Fruit fly (Drosophila melanogaster): ENCODE measurements around the gene synr.

The synr gene

DNA sequence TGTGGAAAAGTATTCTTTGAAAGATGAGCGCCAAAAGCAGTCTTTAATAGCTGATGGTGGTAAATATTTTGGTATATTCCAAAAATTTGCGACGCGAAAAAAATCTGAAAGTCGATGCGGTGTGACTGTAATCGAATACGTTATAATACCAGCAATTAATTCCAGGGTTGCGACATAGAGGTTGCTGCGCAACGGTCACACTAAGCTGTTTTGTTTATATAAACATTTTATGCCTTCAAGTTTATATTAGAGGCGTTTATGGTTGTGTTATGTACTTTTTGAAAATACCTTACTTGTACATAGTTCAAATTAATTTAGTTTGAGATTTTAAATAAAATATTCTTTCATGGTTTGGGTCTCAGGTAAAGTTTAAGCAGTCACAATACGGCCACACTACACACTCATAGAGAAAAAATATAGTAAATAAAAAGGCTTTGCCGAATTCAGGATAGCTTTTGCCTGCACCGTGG is 28.8 kb downstream of the synr start, which contains the start of gene CG14043:
Gene CG14043 (plus strand): TSS at position 374 of the 470 bp plus-strand sequence.
- TF ChIP-seq Mnt (GFP tag; optimal IDR thresholded peaks at IDR 0.05) (peak; percentile 72), toe (GFP tag; optimal IDR thresholded peaks at IDR 0.05) (no peak), bab1 (GFP tag; optimal IDR thresholded peaks at IDR 0.05) (peak; percentile 74), Hr96 (GFP tag; optimal IDR thresholded peaks at IDR 0.05) (no peak), CG5204 (GFP tag; optimal IDR thresholded peaks at IDR 0.05) (no peak), CG7045 (GFP tag; optimal IDR thresholded peaks at IDR 0.05) (no peak), tj (GFP tag; optimal IDR thresholded peaks at IDR 0.05) (peak; percentile 14), CG12768 (GFP tag; optimal IDR thresholded peaks at IDR 0.05) (no peak), pad (GFP tag; optimal IDR thresholded peaks at IDR 0.05) (peak; percentile 26), cnc (optimal IDR thresholded peaks at IDR 0.05) (no peak), CG14711 (tag; optimal IDR thresholded peaks at IDR 0.05) (peak; percentile 66), Clk (GFP tag; optimal IDR thresholded peaks at IDR 0.05) (no peak), Crg-1 (GFP tag; optimal IDR thresholded peaks at IDR 0.05) (peak; percentile 29), kay (GFP tag; ENCODE audit: borderline replicate concordance) (no peak), CG1620 (GFP tag; optimal IDR thresholded peaks at IDR 0.05) (peak; percentile 50), CG11617 (GFP tag; optimal IDR thresholded peaks at IDR 0.05) (peak; percentile 19), CG7101 (tag; optimal IDR thresholded peaks at IDR 0.05) (peak; percentile 25), CG33017 (tag; optimal IDR thresholded peaks at IDR 0.05) (no peak), cic (GFP tag; optimal IDR thresholded peaks at IDR 0.05) (peak; percentile 46), ovo (GFP tag; optimal IDR thresholded peaks at IDR 0.05) (no peak)

DNA sequence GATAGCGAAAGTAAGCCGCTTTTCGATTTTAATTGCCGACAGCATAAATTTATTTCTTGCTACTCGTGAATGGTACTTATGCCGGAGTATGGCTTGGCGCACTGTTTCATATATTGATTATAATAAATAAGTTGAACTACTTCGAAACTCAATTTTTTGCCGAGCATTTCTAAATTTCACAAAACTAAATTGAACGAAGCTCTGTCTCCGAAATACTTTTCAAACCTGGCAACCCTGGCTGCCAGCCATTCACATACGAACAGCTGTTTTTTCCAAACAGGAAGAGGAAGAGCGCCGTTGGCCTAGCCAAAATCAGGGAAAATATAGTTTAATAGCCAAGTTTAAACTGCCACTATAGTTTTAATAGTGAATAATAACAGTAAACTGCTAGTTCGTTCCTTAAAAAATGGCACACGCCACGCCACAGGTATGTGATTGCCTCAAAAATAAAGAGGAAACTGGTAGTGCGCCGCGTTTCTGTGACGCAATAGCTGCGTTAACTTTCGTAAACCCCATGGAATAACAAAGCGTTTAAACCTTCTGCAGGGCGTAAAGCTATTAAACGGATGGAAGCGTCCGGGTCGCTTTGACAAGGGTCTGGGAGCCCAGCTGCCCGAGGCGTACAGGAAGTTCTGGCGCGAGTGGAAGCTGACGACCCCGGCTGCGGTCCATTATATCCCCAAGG is 31.3 kb downstream of the synr start, which contains the start of gene mRpL28:
Gene mRpL28 (plus strand): TSS at position 246 of the 685 bp plus-strand sequence.
- TF ChIP-seq tj (GFP tag; optimal IDR thresholded peaks at IDR 0.05) = peak; percentile 2
- peak; percentile 65 for TF ChIP-seq bab1 (GFP tag; optimal IDR thresholded peaks at IDR 0.05)
- peak; percentile 15 for TF ChIP-seq CG7101 (tag; optimal IDR thresholded peaks at IDR 0.05)
- TF ChIP-seq kay (GFP tag; ENCODE audit: borderline replicate concordance) = no peak
- TF ChIP-seq Mnt (GFP tag; optimal IDR thresholded peaks at IDR 0.05) = peak; percentile 44
- TF ChIP-seq Clk (GFP tag; optimal IDR thresholded peaks at IDR 0.05) = no peak
- peak; percentile 94 for TF ChIP-seq CG14711 (tag; optimal IDR thresholded peaks at IDR 0.05)
- TF ChIP-seq CG5204 (GFP tag; optimal IDR thresholded peaks at IDR 0.05) = no peak
- peak; percentile 11 for TF ChIP-seq CG11617 (GFP tag; optimal IDR thresholded peaks at IDR 0.05)
- TF ChIP-seq toe (GFP tag; optimal IDR thresholded peaks at IDR 0.05) = no peak

DNA sequence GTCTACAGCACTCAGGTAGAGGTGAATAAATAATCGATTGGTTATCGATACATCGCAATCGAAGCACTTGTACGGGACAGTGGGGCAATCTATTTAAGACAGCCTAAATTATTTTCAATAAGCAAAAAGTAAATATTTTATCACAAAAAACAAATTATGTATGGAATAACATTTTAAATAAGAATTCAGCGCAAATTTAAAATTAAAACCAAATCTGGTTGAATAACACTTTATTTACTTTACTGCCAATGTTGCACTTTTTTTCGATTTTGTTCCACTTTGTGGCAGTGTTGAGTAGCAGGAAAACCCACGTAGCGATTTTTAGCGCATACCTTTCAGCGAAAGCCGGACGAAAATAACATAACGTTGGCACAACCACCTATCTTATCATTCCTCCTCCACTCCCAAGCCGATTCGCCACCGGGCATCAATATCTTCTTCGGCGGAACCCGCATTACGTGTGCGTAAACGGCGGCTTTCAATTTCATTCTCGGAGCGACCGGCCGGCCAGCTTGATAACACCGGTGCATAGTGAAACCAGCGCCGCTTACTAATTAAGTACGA is 34.5 kb downstream of the synr start, which contains the start of the genes Gmd and CG3792:
Gene Gmd (minus strand): TSS at position 36 of the 564 bp plus-strand sequence.
Gene CG3792 (plus strand): TSS at position 325 of the 564 bp plus-strand sequence.
- TF ChIP-seq toe (GFP tag; optimal IDR thresholded peaks at IDR 0.05) (no peak), cnc (optimal IDR thresholded peaks at IDR 0.05) (no peak), CG7101 (tag; optimal IDR thresholded peaks at IDR 0.05) (peak; percentile 93), CG33017 (tag; optimal IDR thresholded peaks at IDR 0.05) (peak; percentile 89), CG14711 (tag; optimal IDR thresholded peaks at IDR 0.05) (peak; percentile 89), Mnt (GFP tag; optimal IDR thresholded peaks at IDR 0.05) (peak; percentile 86), CG7045 (GFP tag; optimal IDR thresholded peaks at IDR 0.05) (peak; percentile 94), pad (GFP tag; optimal IDR thresholded peaks at IDR 0.05) (peak; percentile 86), CG1620 (GFP tag; optimal IDR thresholded peaks at IDR 0.05) (peak; percentile 95), bab1 (GFP tag; optimal IDR thresholded peaks at IDR 0.05) (peak; percentile 95), tj (GFP tag; optimal IDR thresholded peaks at IDR 0.05) (peak; percentile 95), cic (GFP tag; optimal IDR thresholded peaks at IDR 0.05) (peak; percentile 84), kay (GFP tag; ENCODE audit: borderline replicate concordance) (no peak), Clk (GFP tag; optimal IDR thresholded peaks at IDR 0.05) (peak; percentile 90), CG12768 (GFP tag; optimal IDR thresholded peaks at IDR 0.05) (peak; percentile 96), CG5204 (GFP tag; optimal IDR thresholded peaks at IDR 0.05) (no peak), ovo (GFP tag; optimal IDR thresholded peaks at IDR 0.05) (peak; percentile 83), Crg-1 (GFP tag; optimal IDR thresholded peaks at IDR 0.05) (peak; percentile 92), Hr96 (GFP tag; optimal IDR thresholded peaks at IDR 0.05) (no peak), CG11617 (GFP tag; optimal IDR thresholded peaks at IDR 0.05) (peak; percentile 95)

DNA sequence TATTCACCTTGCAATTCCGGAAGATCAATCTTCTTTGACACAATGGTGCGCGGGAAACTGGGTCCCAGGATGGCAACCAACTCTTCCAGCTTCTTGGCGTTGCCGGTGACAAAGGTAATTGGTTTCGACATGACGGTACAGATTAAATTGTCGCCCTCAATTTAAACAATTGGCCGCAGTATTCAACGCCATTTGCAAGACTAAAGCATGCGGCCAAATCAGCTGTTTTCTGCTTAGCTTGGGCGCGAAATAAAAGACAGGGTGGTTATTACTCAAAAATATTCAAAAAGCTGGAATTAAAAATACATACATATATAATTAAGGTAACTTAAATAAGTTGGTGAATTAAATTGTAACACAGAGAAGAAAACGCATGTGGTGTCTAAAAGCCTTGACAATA is 36.6 kb downstream of the synr start, which contains the start of gene CG8891:
Gene CG8891 (minus strand): TSS at position 242 of the 400 bp plus-strand sequence.
- TF ChIP-seq Mnt (GFP tag; optimal IDR thresholded peaks at IDR 0.05) (peak; percentile 51), bab1 (GFP tag; optimal IDR thresholded peaks at IDR 0.05) (peak; percentile 14), CG12768 (GFP tag; optimal IDR thresholded peaks at IDR 0.05) (no peak), CG7045 (GFP tag; optimal IDR thresholded peaks at IDR 0.05) (no peak)

DNA sequence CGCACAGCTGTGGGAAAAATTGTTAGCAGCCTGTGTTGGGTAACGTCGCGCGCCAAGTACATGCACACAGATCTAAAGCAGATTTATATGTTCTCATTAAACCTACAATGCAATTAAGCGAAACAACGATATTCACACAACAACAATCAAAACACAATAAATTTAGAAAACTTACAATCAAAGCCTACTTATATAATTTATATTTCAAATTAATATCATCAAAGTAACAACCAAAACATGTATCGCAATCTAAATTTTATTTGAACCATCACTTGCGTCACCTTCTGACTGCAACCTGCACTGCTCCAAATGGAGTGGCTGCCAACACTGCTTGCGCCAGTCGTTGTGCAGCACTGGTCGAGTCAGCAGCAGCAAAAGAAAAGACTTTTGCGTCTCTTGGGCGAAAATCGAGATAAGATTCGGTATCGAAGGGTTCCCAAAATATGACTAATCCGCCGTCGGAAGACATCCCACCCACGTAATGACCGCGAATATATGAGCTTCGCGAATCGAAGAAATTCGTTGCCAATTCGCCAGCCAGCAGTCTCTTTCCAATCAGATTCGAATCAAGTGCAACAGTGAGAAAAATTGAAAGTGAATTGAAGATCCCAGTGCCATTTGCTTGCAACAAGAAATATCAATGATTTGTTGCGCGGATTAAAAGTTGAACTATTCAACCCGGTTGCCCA is 38.9 kb downstream of the synr start, which contains the start of the genes CG8892 and CG34126:
Gene CG8892 (minus strand): TSS at position 315 of the 689 bp plus-strand sequence.
Gene CG34126 (plus strand): TSS at position 337 of the 689 bp plus-strand sequence.
- peak; percentile 99 for TF ChIP-seq ovo (GFP tag; optimal IDR thresholded peaks at IDR 0.05)
- TF ChIP-seq CG1620 (GFP tag; optimal IDR thresholded peaks at IDR 0.05) = peak; percentile 99
- peak; percentile 95 for TF ChIP-seq bab1 (GFP tag; optimal IDR thresholded peaks at IDR 0.05)
- TF ChIP-seq kay (GFP tag; ENCODE audit: borderline replicate concordance) = no peak
- peak; percentile 95 for TF ChIP-seq CG14711 (tag; optimal IDR thresholded peaks at IDR 0.05)
- TF ChIP-seq pad (GFP tag; optimal IDR thresholded peaks at IDR 0.05) = peak; percentile 96
- TF ChIP-seq toe (GFP tag; optimal IDR thresholded peaks at IDR 0.05) = peak; percentile 99
- peak; percentile 96 for TF ChIP-seq Hr96 (GFP tag; optimal IDR thresholded peaks at IDR 0.05)
- TF ChIP-seq tj (GFP tag; optimal IDR thresholded peaks at IDR 0.05) = peak; percentile 90
- peak; percentile 97 for TF ChIP-seq CG7045 (GFP tag; optimal IDR thresholded peaks at IDR 0.05)
- TF ChIP-seq Clk (GFP tag; optimal IDR thresholded peaks at IDR 0.05) = peak; percentile 99
- peak; percentile 89 for TF ChIP-seq cic (GFP tag; optimal IDR thresholded peaks at IDR 0.05)
- peak; percentile 99 for TF ChIP-seq Crg-1 (GFP tag; optimal IDR thresholded peaks at IDR 0.05)
- TF ChIP-seq CG12768 (GFP tag; optimal IDR thresholded peaks at IDR 0.05) = peak; percentile 99
- TF ChIP-seq CG11617 (GFP tag; optimal IDR thresholded peaks at IDR 0.05) = peak; percentile 99
- peak; percentile 97 for TF ChIP-seq Mnt (GFP tag; optimal IDR thresholded peaks at IDR 0.05)
- TF ChIP-seq cnc (optimal IDR thresholded peaks at IDR 0.05) = no peak
- TF ChIP-seq CG5204 (GFP tag; optimal IDR thresholded peaks at IDR 0.05) = peak; percentile 98
- peak; percentile 98 for TF ChIP-seq CG7101 (tag; optimal IDR thresholded peaks at IDR 0.05)
- peak; percentile 96 for TF ChIP-seq CG33017 (tag; optimal IDR thresholded peaks at IDR 0.05)

Data from whole organism, adult.